Fruit fly (Drosophila melanogaster) whole organism, embryonic: ENCODE results near the gene CG6136.
A peak's percentile ranks its signal among the peaks of the same experiment; 100 is the strongest.

Experiments used
- Atf3 ChIP-seq: fragments of 200-800 bp; sonication (Bioruptor generic); optimal IDR thresholded peaks from 3 replicates; lab custom pipeline; 2016; ENCODE audit warnings: missing biosample characterization, missing genetic modification characterization
- B-H2 ChIP-seq: fragments of 200-800 bp; sonication (Bioruptor generic); optimal IDR thresholded peaks from 2 replicates; lab custom pipeline; 2018; ENCODE audit warnings: missing biosample characterization, mild to moderate bottlenecking, missing genetic modification characterization
- Bgb ChIP-seq: fragments of 200-800 bp; sonication (Bioruptor generic); IDR thresholded peaks from 2 replicates; pipeline ENCODE4 v1.3.6; 2022; ENCODE audit warnings: missing biosample characterization, missing genetic modification characterization; ENCODE audit not compliant: partially characterized antibody
- CG12071 ChIP-seq: fragments of 200-800 bp; sonication (Bioruptor generic); optimal IDR thresholded peaks from 3 replicates; lab custom pipeline; 2018; ENCODE audit warnings: missing biosample characterization, mild to moderate bottlenecking, missing genetic modification characterization
- CG12104 ChIP-seq: fragments of 200-800 bp; sonication (Bioruptor generic); optimal IDR thresholded peaks from 3 replicates; lab custom pipeline; 2016; ENCODE audit warnings: missing biosample characterization, missing genetic modification characterization
- CG12942 ChIP-seq: fragments of 200-800 bp; sonication (Bioruptor generic); optimal IDR thresholded peaks from 3 replicates; lab custom pipeline; 2016; ENCODE audit warnings: missing biosample characterization, missing genetic modification characterization
- CG13287 ChIP-seq: fragments of 200-800 bp; sonication (Bioruptor generic); IDR thresholded peaks from 2 replicates; pipeline ENCODE4 v1.3.6; 2022; ENCODE audit warnings: missing biosample characterization, missing genetic modification characterization; ENCODE audit not compliant: partially characterized antibody
- CG13624 ChIP-seq: fragments of 200-800 bp; sonication (Bioruptor generic); optimal IDR thresholded peaks from 2 replicates; lab custom pipeline; 2016; ENCODE audit warnings: missing biosample characterization, missing genetic modification characterization
- CG15011 ChIP-seq: fragments of 200-800 bp; sonication (Bioruptor generic); optimal IDR thresholded peaks from 3 replicates; lab custom pipeline; 2018; ENCODE audit warnings: missing biosample characterization, mild to moderate bottlenecking, missing genetic modification characterization
- CG15601 ChIP-seq: fragments of 200-800 bp; sonication (Bioruptor generic); optimal IDR thresholded peaks from 3 replicates; lab custom pipeline; 2019; ENCODE audit warnings: missing biosample characterization, mild to moderate bottlenecking, missing genetic modification characterization, moderate library complexity
- CG17328 ChIP-seq: fragments of 200-800 bp; sonication (Bioruptor generic); IDR thresholded peaks from 2 replicates; pipeline ENCODE4 v1.3.6; 2022; ENCODE audit warnings: missing biosample characterization, missing genetic modification characterization
- CG18599 ChIP-seq: fragments of 200-800 bp; sonication (Bioruptor generic); optimal IDR thresholded peaks from 3 replicates; lab custom pipeline; 2017; ENCODE audit warnings: missing biosample characterization, missing genetic modification characterization, mild to moderate bottlenecking, moderate library complexity, missing genetic modification reagents
- CG2116 ChIP-seq: fragments of 200-800 bp; sonication (Bioruptor generic); optimal IDR thresholded peaks from 3 replicates; lab custom pipeline; 2018; ENCODE audit warnings: missing biosample characterization, mild to moderate bottlenecking, missing genetic modification characterization
- CG2712 ChIP-seq: fragments of 200-800 bp; optimal IDR thresholded peaks from 3 replicates; lab custom pipeline; 2019; ENCODE audit warnings: missing biosample characterization, mild to moderate bottlenecking, missing genetic modification characterization, moderate library complexity
- CG2889 ChIP-seq: fragments of 200-800 bp; sonication (Bioruptor generic); IDR thresholded peaks from 3 replicates; pipeline ENCODE4 v1.3.6; 2022; ENCODE audit warnings: missing biosample characterization, missing genetic modification characterization
- CG3065 ChIP-seq: fragments of 200-800 bp; sonication (Bioruptor generic); optimal IDR thresholded peaks from 2 replicates; lab custom pipeline; 2016; ENCODE audit warnings: missing biosample characterization, missing genetic modification characterization
- CG31388 ChIP-seq: fragments of 200-800 bp; sonication (Bioruptor generic); optimal IDR thresholded peaks from 2 replicates; lab custom pipeline; 2016; ENCODE audit warnings: missing biosample characterization, missing genetic modification characterization
- CG33213 ChIP-seq: fragments of 200-800 bp; sonication (Bioruptor generic); optimal IDR thresholded peaks from 3 replicates; lab custom pipeline; 2016; ENCODE audit warnings: missing biosample characterization, missing genetic modification characterization
- CG3407 ChIP-seq: fragments of 200-800 bp; sonication (Bioruptor generic); optimal IDR thresholded peaks from 2 replicates; lab custom pipeline; 2018; ENCODE audit warnings: missing biosample characterization, mild to moderate bottlenecking, missing genetic modification characterization
- CG34376 ChIP-seq: fragments of 200-800 bp; sonication (Bioruptor generic); optimal IDR thresholded peaks from 2 replicates; lab custom pipeline; 2018; ENCODE audit warnings: missing biosample characterization, mild to moderate bottlenecking, missing genetic modification characterization
- CG34422 ChIP-seq: fragments of 200-800 bp; sonication (Bioruptor generic); IDR thresholded peaks from 3 replicates; pipeline ENCODE4 v1.3.6; 2022; ENCODE audit warnings: missing biosample characterization, missing genetic modification characterization
- CG4328 ChIP-seq: fragments of 200-800 bp; sonication (Bioruptor generic); optimal IDR thresholded peaks from 3 replicates; lab custom pipeline; 2017; ENCODE audit warnings: missing biosample characterization, missing genetic modification reagents, missing genetic modification characterization
- CG5180 ChIP-seq: fragments of 200-800 bp; sonication (Bioruptor generic); optimal IDR thresholded peaks from 3 replicates; lab custom pipeline; 2017; ENCODE audit warnings: missing biosample characterization, missing genetic modification characterization, mild to moderate bottlenecking, moderate library complexity, missing genetic modification reagents
- CG7963 ChIP-seq: fragments of 200-800 bp; sonication (Bioruptor generic); IDR thresholded peaks from 3 replicates; pipeline ENCODE4 v1.3.6; 2022; ENCODE audit warnings: missing biosample characterization, missing genetic modification characterization; ENCODE audit not compliant: partially characterized antibody
- CG9437 ChIP-seq: fragments of 200-800 bp; sonication (Bioruptor generic); optimal IDR thresholded peaks from 2 replicates; lab custom pipeline; 2018; ENCODE audit warnings: missing biosample characterization, mild to moderate bottlenecking, missing genetic modification characterization
- Chrac-16 ChIP-seq: fragments of 200-800 bp; sonication (Bioruptor generic); optimal IDR thresholded peaks from 3 replicates; lab custom pipeline; 2016; ENCODE audit warnings: missing biosample characterization, missing genetic modification characterization
- CrebB ChIP-seq: fragments of 200-800 bp; sonication (Bioruptor generic); optimal IDR thresholded peaks from 3 replicates; lab custom pipeline; 2018; ENCODE audit warnings: missing biosample characterization, mild to moderate bottlenecking, missing genetic modification characterization
- Doc3 ChIP-seq: fragments of 200-800 bp; sonication (Bioruptor generic); IDR thresholded peaks from 3 replicates; pipeline ENCODE4 v1.3.6; 2022; ENCODE audit warnings: missing biosample characterization, missing genetic modification characterization; ENCODE audit not compliant: partially characterized antibody
- Gug ChIP-seq: fragments of 200-800 bp; sonication (Bioruptor generic); IDR thresholded peaks from 4 replicates; pipeline ENCODE4 v1.3.6; 2022; ENCODE audit warnings: missing biosample characterization, missing genetic modification characterization
- HLH4C ChIP-seq: fragments of 200-800 bp; sonication (Bioruptor generic); IDR thresholded peaks from 3 replicates; pipeline ENCODE4 v1.3.6; 2022; ENCODE audit warnings: missing biosample characterization, missing genetic modification characterization; ENCODE audit not compliant: partially characterized antibody
- HLH54F ChIP-seq: fragments of 200-800 bp; sonication (Bioruptor generic); optimal IDR thresholded peaks from 3 replicates; lab custom pipeline; 2016; ENCODE audit warnings: missing biosample characterization, missing genetic modification characterization
- Hr3 ChIP-seq: fragments of 200-800 bp; sonication (Bioruptor generic); optimal IDR thresholded peaks from 3 replicates; lab custom pipeline; 2016; ENCODE audit warnings: missing biosample characterization, missing genetic modification characterization
- MESR4 ChIP-seq: fragments of 200-800 bp; sonication (Bioruptor generic); optimal IDR thresholded peaks from 2 replicates; lab custom pipeline; 2018; ENCODE audit warnings: missing biosample characterization, mild to moderate bottlenecking, missing genetic modification characterization, moderate library complexity
- MTF-1 ChIP-seq: fragments of 200-800 bp; sonication (Bioruptor generic); optimal IDR thresholded peaks from 2 replicates; lab custom pipeline; 2018; ENCODE audit warnings: missing biosample characterization, mild to moderate bottlenecking, missing genetic modification characterization, borderline replicate concordance
- Mes4 ChIP-seq: fragments of 200-800 bp; sonication (Bioruptor generic); optimal IDR thresholded peaks from 2 replicates; lab custom pipeline; 2016; ENCODE audit warnings: missing biosample characterization, missing genetic modification characterization
- NC2α ChIP-seq: fragments of 200-800 bp; sonication (Bioruptor generic); optimal IDR thresholded peaks from 2 replicates; lab custom pipeline; 2016; ENCODE audit warnings: missing biosample characterization, missing genetic modification characterization
- Sry-β ChIP-seq: fragments of 200-800 bp; sonication (Bioruptor generic); optimal IDR thresholded peaks from 2 replicates; lab custom pipeline; 2018; ENCODE audit warnings: missing biosample characterization, mild to moderate bottlenecking, missing genetic modification characterization, moderate library complexity
- dati ChIP-seq: fragments of 200-800 bp; sonication (Bioruptor generic); IDR thresholded peaks from 2 replicates; pipeline ENCODE4 v1.3.6; 2022; ENCODE audit warnings: missing biosample characterization, missing genetic modification characterization
- dm ChIP-seq: fragments of 200-800 bp; sonication (Bioruptor generic); optimal IDR thresholded peaks from 3 replicates; lab custom pipeline; 2016; ENCODE audit warnings: missing biosample characterization, missing genetic modification characterization
- dysf ChIP-seq: fragments of 200-800 bp; sonication (Bioruptor generic); IDR thresholded peaks from 3 replicates; pipeline ENCODE4 v1.3.6; 2022; ENCODE audit warnings: missing biosample characterization, missing genetic modification characterization
- eve ChIP-seq, 2 experiments: fragments of >200 bp; optimal IDR thresholded peaks; 2 replicates each; lab custom pipeline; 2017; ENCODE audit warnings: missing biosample characterization in 2 of 2, missing genetic modification characterization in 2 of 2
- gcm2 ChIP-seq: fragments of 200-800 bp; sonication (Bioruptor generic); optimal IDR thresholded peaks from 2 replicates; lab custom pipeline; 2016; ENCODE audit warnings: missing biosample characterization, missing genetic modification characterization
- gsb ChIP-seq: fragments of 200-800 bp; sonication (Bioruptor generic); IDR thresholded peaks from 2 replicates; pipeline ENCODE4 v1.3.6; 2022; ENCODE audit warnings: missing biosample characterization, missing genetic modification characterization
- jumu ChIP-seq: fragments of 200-800 bp; sonication (Bioruptor generic); optimal IDR thresholded peaks from 3 replicates; lab custom pipeline; 2016; ENCODE audit warnings: missing biosample characterization, missing genetic modification characterization
- onecut ChIP-seq: fragments of 200-800 bp; sonication (Bioruptor generic); IDR thresholded peaks from 2 replicates; pipeline ENCODE4 v1.3.6; 2022; ENCODE audit warnings: missing biosample characterization, missing genetic modification characterization
- otp ChIP-seq: fragments of 200-800 bp; sonication (Bioruptor generic); IDR thresholded peaks from 3 replicates; pipeline ENCODE4, ENCODE4 v1.3.6; 2022; ENCODE audit warnings: missing biosample characterization, missing genetic modification characterization
- pita ChIP-seq: fragments of 200-800 bp; sonication (Bioruptor generic); optimal IDR thresholded peaks from 2 replicates; lab custom pipeline; 2017; ENCODE audit warnings: missing biosample characterization, mild to moderate bottlenecking, missing genetic modification characterization
- tgo ChIP-seq: fragments of 200-800 bp; sonication (Bioruptor generic); IDR thresholded peaks from 3 replicates; pipeline ENCODE4 v1.3.6; 2022; ENCODE audit warnings: missing biosample characterization, missing genetic modification characterization
- tup ChIP-seq: fragments of 200-800 bp; sonication (Bioruptor generic); optimal IDR thresholded peaks from 2 replicates; lab custom pipeline; 2016; ENCODE audit warnings: missing biosample characterization, mild to moderate bottlenecking, missing genetic modification characterization, moderate library complexity
- zfh2 ChIP-seq: fragments of 200-800 bp; sonication (Bioruptor generic); optimal IDR thresholded peaks from 2 replicates; lab custom pipeline; 2016; ENCODE audit warnings: missing biosample characterization, missing genetic modification characterization

CG6136 gene

DNA sequence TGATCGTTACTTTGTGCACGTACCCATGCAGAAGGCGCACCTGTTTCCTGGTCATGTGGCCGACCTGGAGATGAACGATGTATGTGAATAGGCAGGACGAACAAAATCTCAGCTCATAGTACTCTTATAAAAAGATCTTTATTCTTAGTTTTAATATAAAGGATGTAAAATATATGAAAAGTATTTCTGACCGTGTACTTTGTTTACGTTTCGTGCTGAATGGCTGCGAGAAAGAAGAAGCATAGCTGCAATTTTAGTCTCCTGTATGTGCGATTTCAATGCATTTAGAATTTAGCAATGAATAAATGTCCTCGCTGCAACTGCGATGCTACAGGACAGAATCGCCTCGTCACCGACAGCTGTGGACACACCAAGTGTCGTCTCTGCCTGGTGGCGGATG, 24.2 kb downstream of the CG6136 start, which contains the start of the genes CG42726 and CG42727 (continued):
- no peak for TF ChIP-seq CG2889 (GFP tag; lab: Robert Waterston, UW)
- TF ChIP-seq Mes4 (GFP tag; lab: Kevin White, UChicago): no peak
- TF ChIP-seq CG18599 (GFP tag; lab: Kevin White, UChicago): peak; percentile 5
- no peak for TF ChIP-seq CG3407
- TF ChIP-seq CG2116 (GFP tag; lab: Kevin White, UChicago): peak; percentile 13

DNA sequence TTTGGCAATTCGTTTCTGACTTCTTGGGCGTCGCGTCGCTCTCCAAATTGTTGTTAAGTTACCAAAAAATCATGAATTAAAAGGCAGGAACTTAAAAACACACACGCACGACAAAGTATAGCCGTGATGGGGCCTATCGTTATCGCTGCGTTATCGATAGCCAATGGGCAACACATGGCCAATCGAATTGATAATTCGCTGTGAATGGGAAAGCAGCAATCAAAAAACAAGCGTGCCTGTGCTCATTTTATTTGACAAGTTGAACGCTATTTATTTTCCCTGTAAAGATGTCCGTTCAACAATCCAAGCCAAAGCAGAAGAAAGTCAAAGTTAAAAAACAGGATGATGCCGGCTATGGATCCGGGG, 26.0 kb downstream of the CG6136 start, which contains the start of the genes Surf4 and CG31301:
Gene Surf4 (minus strand): TSS at position 159 of the 366 bp plus-strand sequence.
Gene CG31301 (plus strand): TSS at position 188 of the 366 bp plus-strand sequence.
- TF ChIP-seq otp (GFP tag; lab: Robert Waterston, UW) (no peak), B-H2 (GFP tag; lab: Kevin White, UChicago) (peak; percentile 10), HLH54F (GFP tag; lab: Kevin White, UChicago) (no peak), CG2712 (tag; lab: Kevin White, UChicago) (peak; percentile 9), MESR4 (peak; percentile 77), CG3065 (no peak), CG13624 (peak; percentile 13), gsb (no peak), CrebB (no peak), Atf3 (no peak), Sry-β (no peak), CG9437 (GFP tag; lab: Kevin White, UChicago) (no peak), onecut (GFP tag; lab: Robert Waterston, UW) (0 out of 2 replicates have a peak, but pooled peaks have one; percentile 10), HLH4C (GFP tag; lab: Robert Waterston, UW) (peak; percentile 86), CG7963 (GFP tag; lab: Robert Waterston, UW) (peak; percentile 76), CG15601 (tag; lab: Kevin White, UChicago) (no peak), Chrac-16 (GFP tag; lab: Kevin White, UChicago) (no peak), Hr3 (no peak), CG34422 (GFP tag; lab: Robert Waterston, UW) (peak; percentile 17; the same call in 1 of the 3 replicates), eve (GFP tag; optimal IDR thresholded peaks at IDR 0.05; lab: Kevin White, UChicago) (no peak), pita (GFP tag; lab: Kevin White, UChicago) (no peak), Bgb (GFP tag; lab: Robert Waterston, UW) (peak; percentile 76), tgo (no peak), Doc3 (GFP tag; lab: Robert Waterston, UW) (peak; percentile 53; the same call in 2 of the 3 replicates), gcm2 (GFP tag; lab: Kevin White, UChicago) (no peak), CG12104 (GFP tag; lab: Kevin White, UChicago) (no peak), CG15011 (GFP tag; lab: Kevin White, UChicago) (no peak), CG34376 (GFP tag; lab: Kevin White, UChicago) (peak; percentile 32), MTF-1 (no peak), Gug (GFP tag; lab: Robert Waterston, UW) (no peak), CG33213 (no peak), CG31388 (GFP tag; lab: Kevin White, UChicago) (no peak), CG17328 (GFP tag; lab: Robert Waterston, UW) (no peak), jumu (GFP tag; lab: Kevin White, UChicago) (no peak), CG12942 (GFP tag; lab: Kevin White, UChicago) (no peak), zfh2 (GFP tag; lab: Kevin White, UChicago) (no peak), dysf (GFP tag; lab: Robert Waterston, UW) (no peak), tup (no peak), NC2α (GFP tag; lab: Kevin White, UChicago) (no peak), dm (GFP tag; lab: Kevin White, UChicago) (peak; percentile 91), CG12071 (GFP tag; lab: Kevin White, UChicago) (no peak), CG13287 (GFP tag; lab: Robert Waterston, UW) (peak; percentile 71), CG4328 (no peak), dati (GFP tag; lab: Robert Waterston, UW) (no peak), CG5180 (no peak)
